Fruit fly (Drosophila melanogaster): ENCODE data around the gene Ucp4B.

Ucp4B gene

DNA sequence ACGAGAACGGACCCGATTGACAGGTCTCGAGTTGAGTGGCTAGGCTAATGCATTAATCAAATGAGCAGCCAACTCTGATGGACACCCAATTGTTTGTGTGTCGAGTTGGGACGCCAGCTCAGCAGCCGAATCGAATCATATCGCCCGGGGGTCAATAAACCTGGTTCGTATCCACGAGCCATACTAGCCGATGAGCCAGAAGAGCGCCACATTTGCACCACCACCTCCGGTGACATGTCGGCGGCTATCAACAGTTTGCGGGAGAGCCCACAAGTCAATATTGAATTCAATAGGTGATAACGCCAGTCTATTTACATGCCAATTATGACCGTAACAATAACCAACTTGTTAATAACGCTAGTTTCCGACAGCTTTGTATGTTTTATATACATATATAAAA is 4.5 kb downstream of the Ucp4B start (continued):
- TF ChIP-seq Six4 (GFP tag; optimal IDR thresholded peaks at IDR 0.05) (no peak), Nf-YC (tag; optimal IDR thresholded peaks at IDR 0.05) (peak; percentile 13), fd3F (GFP tag; optimal IDR thresholded peaks at IDR 0.05) (peak; percentile 54), Dip3 (GFP tag; optimal IDR thresholded peaks at IDR 0.05) (peak; percentile 31), nerfin-2 (GFP tag; IDR thresholded peaks at IDR 0.05; ENCODE audit: partially characterized antibody) (no peak), CG14441 (GFP tag; IDR thresholded peaks at IDR 0.05) (no peak), YL-1 (GFP tag; optimal IDR thresholded peaks at IDR 0.05) (peak; percentile 36), CG4282 (GFP tag; optimal IDR thresholded peaks at IDR 0.05) (no peak), CTCF (GFP tag; optimal IDR thresholded peaks at IDR 0.05) (no peak), CG15479 (GFP tag; optimal IDR thresholded peaks at IDR 0.05) (no peak), CG11695 (GFP tag; IDR thresholded peaks at IDR 0.05) (peak; percentile 27; the same call in 1 of the 3 replicates), CG9609 (GFP tag; optimal IDR thresholded peaks at IDR 0.05) (no peak), Optix (GFP tag; IDR thresholded peaks at IDR 0.05) (0 out of 3 replicates have a peak, but pooled peaks have one; percentile 22), twi (tag; optimal IDR thresholded peaks at IDR 0.05) (no peak), cwo (GFP tag; optimal IDR thresholded peaks at IDR 0.05) (peak; percentile 12), CG8924 (tag; optimal IDR thresholded peaks at IDR 0.05) (peak; percentile 59), CG18476 (GFP tag; optimal IDR thresholded peaks at IDR 0.05) (peak; percentile 4), tna (GFP tag; IDR thresholded peaks at IDR 0.05; ENCODE audit: partially characterized antibody) (no peak), maf-S (GFP tag; optimal IDR thresholded peaks at IDR 0.05) (no peak), Ada2b (GFP tag; IDR thresholded peaks at IDR 0.05) (0 out of 2 replicates have a peak, but pooled peaks have one; percentile 25), Stat92E (GFP tag; optimal IDR thresholded peaks at IDR 0.05) (no peak), onecut (GFP tag; IDR thresholded peaks at IDR 0.05) (peak; percentile 66), emc (GFP tag; optimal IDR thresholded peaks at IDR 0.05) (no peak), bcd (GFP tag; optimal IDR thresholded peaks at IDR 0.05) (peak; percentile 49), NFAT (GFP tag; IDR thresholded peaks at IDR 0.05) (peak; percentile 46; the same call in 1 of the 2 replicates), CG2120 (GFP tag; optimal IDR thresholded peaks at IDR 0.05) (peak; percentile 37), crol (GFP tag; IDR thresholded peaks at IDR 0.05) (no peak), CG6765 (GFP tag; optimal IDR thresholded peaks at IDR 0.05) (peak; percentile 80), sisA (GFP tag; IDR thresholded peaks at IDR 0.05) (no peak), p53 (GFP tag; optimal IDR thresholded peaks at IDR 0.05) (no peak), CG8281 (tag; optimal IDR thresholded peaks at IDR 0.05) (peak; percentile 52), CG17802 (tag; optimal IDR thresholded peaks at IDR 0.05) (no peak), Xrp1 (GFP tag; IDR thresholded peaks at IDR 0.05) (peak; percentile 64; the same call in 1 of the 2 replicates), H15 (GFP tag; IDR thresholded peaks at IDR 0.05) (no peak), CG34376 (GFP tag; optimal IDR thresholded peaks at IDR 0.05) (peak; percentile 45), kah (GFP tag; optimal IDR thresholded peaks at IDR 0.05) (peak; percentile 15), PHDP (tag; optimal IDR thresholded peaks at IDR 0.05) (peak; percentile 71), BEAF-32 (GFP tag; optimal IDR thresholded peaks at IDR 0.05) (no peak), Doc2 (GFP tag; IDR thresholded peaks at IDR 0.05) (no peak), row (GFP tag; IDR thresholded peaks at IDR 0.05) (no peak), CG9215 (GFP tag; IDR thresholded peaks at IDR 0.05) (no peak), tll (GFP tag; optimal IDR thresholded peaks at IDR 0.05) (no peak), gcm (GFP tag; optimal IDR thresholded peaks at IDR 0.05) (peak; percentile 57), CG17385 (GFP tag; optimal IDR thresholded peaks at IDR 0.05) (peak; percentile 67), CG2678 (tag; optimal IDR thresholded peaks at IDR 0.05) (peak; percentile 77), CG17186 (GFP tag; optimal IDR thresholded peaks at IDR 0.05) (no peak), Sry-δ (GFP tag; optimal IDR thresholded peaks at IDR 0.05) (no peak), CG16863 (GFP tag; optimal IDR thresholded peaks at IDR 0.05) (no peak), tin (GFP tag; optimal IDR thresholded peaks at IDR 0.05) (no peak), CG4730 (GFP tag; IDR thresholded peaks at IDR 0.05) (no peak), CG15514 (GFP tag; optimal IDR thresholded peaks at IDR 0.05) (peak; percentile 66)

Measured in whole organism, embryonic.